Worm (Caenorhabditis elegans) whole organism, L3 larva: ENCODE measurements around the gene mccc-2.

Experiments
- fos-1 ChIP-seq: fragments of 150-350 bp; optimal IDR thresholded peaks from 2 replicates; lab custom pipeline; 2014; ENCODE audit warnings: missing biosample characterization, missing genetic modification characterization
- nhr-237 ChIP-seq: fragments of 150-350 bp; optimal IDR thresholded peaks from 2 replicates; lab custom pipeline; 2014; ENCODE audit warnings: missing biosample characterization, missing genetic modification characterization

- TF ChIP-seq fos-1, result no peak
- TF ChIP-seq nhr-237 (tag; lab: Kevin White, UChicago), result no peak
Observed at ce11 chrIII:9047260-9047659, 41.9 kb downstream of the mccc-2 start.
